Fruit fly (Drosophila melanogaster): ENCODE results near the gene UbcE2H.

UbcE2H gene

dm6 chrX:8057837-8058445, 35.9 kb downstream of the UbcE2H start:
- TF ChIP-seq CG8478 (optimal IDR thresholded peaks at IDR 0.05) = no peak
- no peak for TF ChIP-seq CTCF (optimal IDR thresholded peaks at IDR 0.05)

- TF ChIP-seq CTCF (optimal IDR thresholded peaks at IDR 0.05) (no peak), CG8478 (optimal IDR thresholded peaks at IDR 0.05) (no peak)
These were observed 36.5 kb downstream of the UbcE2H start for dm6 chrX:8057299-8057730.

DNA sequence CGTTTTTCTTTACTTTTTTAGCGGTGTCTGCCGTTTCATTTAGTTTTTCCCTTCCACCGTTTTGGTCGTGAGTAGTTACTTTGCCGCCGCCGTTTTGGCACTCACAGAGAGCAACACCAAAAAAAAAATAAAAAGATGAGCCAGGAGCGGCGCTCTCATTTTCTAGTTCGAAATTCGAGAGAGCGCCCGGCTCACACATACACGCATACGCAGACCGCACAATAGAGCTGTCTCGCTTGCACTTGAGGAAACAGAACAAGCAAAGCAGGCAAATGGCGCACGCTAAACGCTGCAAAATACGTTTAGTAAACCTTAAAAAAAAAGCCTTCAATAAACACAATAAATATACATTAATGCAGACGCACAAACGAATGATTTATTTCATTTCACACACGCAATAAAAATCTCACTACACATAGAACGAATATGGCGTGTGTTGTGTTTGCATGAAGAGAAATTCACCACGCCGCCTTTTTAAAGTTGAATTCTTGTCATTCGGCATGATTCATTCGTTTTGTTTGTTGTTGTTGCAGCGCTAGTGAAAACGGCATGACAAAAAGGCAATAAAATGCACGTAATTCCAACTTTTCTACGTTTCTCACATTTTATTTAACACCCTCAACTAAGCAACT, 37.2 kb downstream of the UbcE2H start:
- TF ChIP-seq CTCF (optimal IDR thresholded peaks at IDR 0.05) = no peak
- no peak for TF ChIP-seq CG8478 (optimal IDR thresholded peaks at IDR 0.05)

- TF ChIP-seq CG8478 (optimal IDR thresholded peaks at IDR 0.05) = no peak
- no peak for TF ChIP-seq CTCF (optimal IDR thresholded peaks at IDR 0.05)
These were observed 37.8 kb downstream of the UbcE2H start for dm6 chrX:8056084-8056483.

dm6 chrX:8049292-8049691, 44.6 kb downstream of the UbcE2H start:
- no peak for TF ChIP-seq CTCF (optimal IDR thresholded peaks at IDR 0.05)
- no peak for TF ChIP-seq CG8478 (optimal IDR thresholded peaks at IDR 0.05)

DNA sequence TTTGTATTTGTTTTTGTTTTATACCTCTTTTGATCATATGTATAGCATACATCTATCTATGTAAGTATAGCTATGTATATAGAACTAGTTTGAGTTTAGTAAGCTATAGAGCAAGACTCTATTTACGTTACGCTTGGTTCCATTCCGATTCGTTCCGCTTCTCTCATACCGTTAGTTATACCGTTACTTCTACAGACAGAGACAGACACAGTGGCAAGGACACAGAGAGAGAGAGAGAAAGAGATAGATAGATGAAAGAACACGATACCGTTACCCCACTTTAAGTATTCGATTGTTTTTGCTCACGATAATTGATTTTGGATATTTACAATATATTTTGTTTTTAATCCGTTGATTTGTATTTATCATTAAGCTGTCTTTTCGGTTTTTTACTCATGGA, 47.3 kb downstream of the UbcE2H start:
- TF ChIP-seq CTCF (optimal IDR thresholded peaks at IDR 0.05) (no peak), CG8478 (optimal IDR thresholded peaks at IDR 0.05) (no peak)

dm6 chrX:8038934-8039333, 54.9 kb downstream of the UbcE2H start:
- no peak for TF ChIP-seq CTCF (optimal IDR thresholded peaks at IDR 0.05)
- no peak for TF ChIP-seq CG8478 (optimal IDR thresholded peaks at IDR 0.05)

All from S2 (cell line).